Worm (Caenorhabditis elegans) whole organism, late embryonic: ENCODE results near the gene mrps-18A.

Experiments used
- C08G9.2 ChIP-seq: sonication (generic microtip); optimal IDR thresholded peaks from 2 replicates; lab custom pipeline; 2016; ENCODE audit warnings: mild to moderate bottlenecking, missing genetic modification characterization, moderate library complexity, missing compliant biosample characterization
- F13H6.1 ChIP-seq: sonication (generic microtip); optimal IDR thresholded peaks from 2 replicates; lab custom pipeline; 2016; ENCODE audit warnings: missing genetic modification characterization, missing compliant biosample characterization
- ahr-1 ChIP-seq: sonication (generic microtip); optimal IDR thresholded peaks from 2 replicates; lab custom pipeline; 2016; ENCODE audit warnings: missing genetic modification characterization, missing compliant biosample characterization
- ceh-14 ChIP-seq: sonication (generic microtip); optimal IDR thresholded peaks from 2 replicates; lab custom pipeline; 2016; ENCODE audit warnings: missing genotype, missing genetic modification characterization, missing compliant biosample characterization
- ceh-18 ChIP-seq: sonication (generic microtip); optimal IDR thresholded peaks from 2 replicates; lab custom pipeline; 2016; ENCODE audit warnings: missing genetic modification characterization, missing compliant biosample characterization
- ceh-2 ChIP-seq: sonication (generic microtip); optimal IDR thresholded peaks from 2 replicates; lab custom pipeline; 2016; ENCODE audit warnings: missing genotype, missing genetic modification characterization, missing compliant biosample characterization
- ceh-24 ChIP-seq: sonication (generic microtip); optimal IDR thresholded peaks from 2 replicates; lab custom pipeline; 2016; ENCODE audit warnings: mild to moderate bottlenecking, missing genetic modification characterization, missing compliant biosample characterization
- ceh-30 ChIP-seq: fragments of 150-350 bp; optimal IDR thresholded peaks from 2 replicates; lab custom pipeline; 2014; ENCODE audit warnings: missing biosample characterization, missing genetic modification characterization
- ceh-31 ChIP-seq: sonication (generic microtip); optimal IDR thresholded peaks from 2 replicates; lab custom pipeline; 2016; ENCODE audit warnings: missing genetic modification characterization, missing compliant biosample characterization
- ceh-34 ChIP-seq: sonication (generic microtip); optimal IDR thresholded peaks from 2 replicates; lab custom pipeline; 2016; ENCODE audit warnings: mild to moderate bottlenecking, missing genetic modification characterization, missing compliant biosample characterization
- ceh-6 ChIP-seq: fragments of 200-800 bp; sonication (Bioruptor generic); optimal IDR thresholded peaks from 2 replicates; lab custom pipeline; 2018; ENCODE audit warnings: mild to moderate bottlenecking, missing genetic modification characterization, missing compliant biosample characterization
- ceh-9 ChIP-seq: sonication (generic microtip); optimal IDR thresholded peaks from 2 replicates; lab custom pipeline; 2016; ENCODE audit warnings: mild to moderate bottlenecking, missing genetic modification characterization, inconsistent platforms, missing compliant biosample characterization
- dmd-4 ChIP-seq: sonication (generic microtip); optimal IDR thresholded peaks from 2 replicates; lab custom pipeline; 2016; ENCODE audit warnings: borderline replicate concordance, missing genetic modification characterization, missing compliant biosample characterization
- dve-1 ChIP-seq: sonication (generic microtip); optimal IDR thresholded peaks from 2 replicates; lab custom pipeline; 2017; ENCODE audit warnings: antibody characterized with exemption, mild to moderate bottlenecking, missing genetic modification characterization, missing compliant biosample characterization
- elt-2 ChIP-seq: sonication (generic microtip); optimal IDR thresholded peaks from 2 replicates; lab custom pipeline; 2016; ENCODE audit warnings: missing genetic modification reagents, missing genetic modification characterization, missing compliant biosample characterization
- elt-4 ChIP-seq: sonication (generic microtip); optimal IDR thresholded peaks from 2 replicates; lab custom pipeline; 2016; ENCODE audit warnings: missing genetic modification characterization, missing compliant biosample characterization
- ets-4 ChIP-seq: sonication (generic microtip); optimal IDR thresholded peaks from 2 replicates; lab custom pipeline; 2016; ENCODE audit warnings: missing genetic modification characterization, missing compliant biosample characterization
- fax-1 ChIP-seq: sonication (generic microtip); optimal IDR thresholded peaks from 2 replicates; lab custom pipeline; 2016; ENCODE audit warnings: missing genotype, missing genetic modification characterization, missing compliant biosample characterization
- fkh-10 ChIP-seq: fragments of 150-350 bp; optimal IDR thresholded peaks from 2 replicates; lab custom pipeline; 2014; ENCODE audit warnings: missing biosample characterization, missing genetic modification reagents, missing genetic modification characterization
- fkh-6 ChIP-seq: sonication (generic microtip); optimal IDR thresholded peaks from 2 replicates; lab custom pipeline; 2016; ENCODE audit warnings: missing genetic modification characterization, missing compliant biosample characterization
- gmeb-2 ChIP-seq: sonication (generic microtip); optimal IDR thresholded peaks from 2 replicates; lab custom pipeline; 2016; ENCODE audit warnings: missing genetic modification characterization, inconsistent platforms, missing compliant biosample characterization
- hlh-13 ChIP-seq: fragments of 200-800 bp; sonication (Bioruptor generic); optimal IDR thresholded peaks from 2 replicates; lab custom pipeline; 2018; ENCODE audit warnings: mild to moderate bottlenecking, missing genetic modification characterization, missing compliant biosample characterization
- hlh-8 ChIP-seq: sonication (generic microtip); optimal IDR thresholded peaks from 2 replicates; lab custom pipeline; 2016; ENCODE audit warnings: missing genotype, missing genetic modification characterization, missing compliant biosample characterization
- lim-6 ChIP-seq: sonication (generic microtip); optimal IDR thresholded peaks from 2 replicates; lab custom pipeline; 2016; ENCODE audit warnings: missing genetic modification characterization, missing compliant biosample characterization
- nfya-1 ChIP-seq: sonication (generic microtip); optimal IDR thresholded peaks from 2 replicates; lab custom pipeline; 2017; ENCODE audit warnings: missing genetic modification characterization, mild to moderate bottlenecking, missing compliant biosample characterization, antibody characterized with exemption, moderate library complexity
- nhr-11 ChIP-seq: fragments of 150-350 bp; optimal IDR thresholded peaks from 2 replicates; lab custom pipeline; 2014; ENCODE audit warnings: missing biosample characterization, missing genetic modification characterization
- npax-4 ChIP-seq: sonication (generic microtip); optimal IDR thresholded peaks from 2 replicates; lab custom pipeline; 2016; ENCODE audit warnings: missing genetic modification characterization, missing compliant biosample characterization
- pat-9 ChIP-seq: fragments of 200-800 bp; sonication (Bioruptor generic); optimal IDR thresholded peaks from 2 replicates; lab custom pipeline; 2018; ENCODE audit warnings: mild to moderate bottlenecking, missing genetic modification characterization, moderate library complexity, missing compliant biosample characterization
- pqm-1 ChIP-seq: sonication (generic microtip); optimal IDR thresholded peaks from 2 replicates; lab custom pipeline; 2016; ENCODE audit warnings: missing genetic modification characterization, missing compliant biosample characterization
- ref-2 ChIP-seq: sonication (generic microtip); optimal IDR thresholded peaks from 2 replicates; lab custom pipeline; 2016; ENCODE audit warnings: missing genetic modification characterization, missing compliant biosample characterization
- rnt-1 ChIP-seq: sonication (generic microtip); optimal IDR thresholded peaks from 2 replicates; lab custom pipeline; 2016; ENCODE audit warnings: missing genetic modification characterization, missing compliant biosample characterization
- sox-4 ChIP-seq: sonication (generic microtip); optimal IDR thresholded peaks from 2 replicates; lab custom pipeline; 2017; ENCODE audit warnings: mild to moderate bottlenecking, missing genetic modification characterization, inconsistent platforms, missing compliant biosample characterization
- tbx-2 ChIP-seq: sonication (generic microtip); optimal IDR thresholded peaks from 2 replicates; lab custom pipeline; 2016; ENCODE audit warnings: missing genetic modification characterization, missing compliant biosample characterization
- tbx-7 ChIP-seq: sonication (generic microtip); optimal IDR thresholded peaks from 2 replicates; lab custom pipeline; 2016; ENCODE audit warnings: missing genotype, missing genetic modification characterization, missing compliant biosample characterization
- ttx-3 ChIP-seq: sonication (generic microtip); optimal IDR thresholded peaks from 2 replicates; lab custom pipeline; 2016; ENCODE audit warnings: missing genetic modification reagents, missing genetic modification characterization, missing compliant biosample characterization
- unc-3 ChIP-seq, 2 experiments: fragments of 200-800 bp in 1 of 2; sonication (Bioruptor generic) in 1 of 2; sonication (generic microtip) in 1 of 2; conservative IDR thresholded peaks in 1 of 2; optimal IDR thresholded peaks in 1 of 2; 2 replicates each; pipeline versions ENCODE4 v1.3.6 to Lab custom; 2016 to 2022; ENCODE audit warnings: missing compliant biosample characterization in 2 of 2, missing genetic modification characterization in 2 of 2, missing genetic modification reagents in 1 of 2
- unc-42 ChIP-seq: sonication (generic microtip); optimal IDR thresholded peaks from 2 replicates; lab custom pipeline; 2016; ENCODE audit warnings: missing genotype, missing genetic modification characterization, missing compliant biosample characterization
- unc-86 ChIP-seq: sonication (generic microtip); optimal IDR thresholded peaks from 2 replicates; lab custom pipeline; 2016; ENCODE audit warnings: missing genetic modification characterization, missing compliant biosample characterization
- zip-5 ChIP-seq: sonication (generic microtip); optimal IDR thresholded peaks from 2 replicates; lab custom pipeline; 2016; ENCODE audit warnings: missing genetic modification characterization, missing compliant biosample characterization
- ztf-16 ChIP-seq: sonication (generic microtip); optimal IDR thresholded peaks from 2 replicates; lab custom pipeline; 2017; ENCODE audit warnings: missing genetic modification characterization, missing compliant biosample characterization

mrps-18A gene

ce11 chrIII:8308238-8308637 is 23.5 kb downstream of the mrps-18A start, which contains the start of gene F10E9.4:
F10E9.4 (plus strand) TSS chrIII:8308538.
- TF ChIP-seq ztf-16 (tag; lab: Kevin White, UChicago) (no peak), ceh-31 (no peak), zip-5 (tag; lab: Kevin White, UChicago) (no peak), ceh-14 (tag; lab: Kevin White, UChicago) (no peak), F13H6.1 (no peak), ceh-9 (no peak), lim-6 (tag; lab: Kevin White, UChicago) (no peak), sox-4 (tag; lab: Kevin White, UChicago) (no peak), nhr-11 (tag; lab: Kevin White, UChicago) (no peak), ceh-24 (tag; lab: Kevin White, UChicago) (no peak), pqm-1 (tag; lab: Kevin White, UChicago) (no peak), ceh-6 (GFP tag; lab: Kevin White, UChicago) (no peak), gmeb-2 (tag; lab: Kevin White, UChicago) (no peak), hlh-13 (GFP tag; lab: Kevin White, UChicago) (no peak), tbx-2 (tag; lab: Kevin White, UChicago) (no peak), ceh-2 (tag; lab: Kevin White, UChicago) (no peak), fkh-6 (tag; lab: Kevin White, UChicago) (no peak), fax-1 (no peak), pat-9 (tag; lab: Kevin White, UChicago) (no peak)

DNA sequence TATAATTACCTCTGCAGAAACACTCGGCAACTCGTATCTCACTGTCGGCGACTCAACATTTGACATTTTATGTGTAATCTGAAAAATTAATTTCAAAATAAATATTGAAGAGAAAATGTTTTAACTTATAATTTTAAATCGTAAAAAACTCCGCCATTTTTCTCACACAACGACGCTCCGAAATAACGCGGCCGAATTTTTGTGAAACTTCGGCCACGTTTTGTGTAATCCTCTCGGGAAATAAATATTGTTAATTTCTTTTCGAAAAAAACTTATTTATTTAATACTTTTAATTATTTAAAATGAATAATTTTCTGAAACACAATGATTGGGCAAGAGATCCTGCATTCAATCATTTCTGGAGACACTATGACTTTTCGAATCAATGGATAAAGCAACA is 24.4 kb downstream of the mrps-18A start, which contains the start of the genes F10E9.7 and F10E9.5:
TSS of gene F10E9.7 (minus strand) at position 86 of the 400 bp plus-strand sequence.
TSS of gene F10E9.5 (plus strand) at position 237 of the 400 bp plus-strand sequence.
- TF ChIP-seq dve-1 (tag; lab: Kevin White, UChicago): no peak
- peak; percentile 82 for TF ChIP-seq tbx-2 (tag; lab: Kevin White, UChicago)
- no peak for TF ChIP-seq ceh-30 (tag; lab: Kevin White, UChicago)
- TF ChIP-seq ceh-2 (tag; lab: Kevin White, UChicago): peak; percentile 93
- peak; percentile 24 for TF ChIP-seq nfya-1 (tag; lab: Kevin White, UChicago)
- peak; percentile 2 for TF ChIP-seq ceh-18 (tag; lab: Kevin White, UChicago)
- peak; percentile 28 for TF ChIP-seq ceh-14 (tag; lab: Kevin White, UChicago)
- TF ChIP-seq fkh-10 (GFP tag; lab: Kevin White, UChicago): no peak
- TF ChIP-seq ref-2: peak; percentile 80
- peak; percentile 12 for TF ChIP-seq rnt-1 (tag; lab: Kevin White, UChicago)
- peak; percentile 49 for TF ChIP-seq ceh-34
- peak; percentile 94 for TF ChIP-seq ceh-31
- TF ChIP-seq zip-5 (tag; lab: Kevin White, UChicago): peak; percentile 84
- TF ChIP-seq unc-86: peak; percentile 17
- TF ChIP-seq hlh-8 (tag; lab: Kevin White, UChicago): peak; percentile 90
- TF ChIP-seq ttx-3 (tag; lab: Kevin White, UChicago): peak; percentile 52
- TF ChIP-seq unc-42: peak; percentile 24
- peak; percentile 21 for TF ChIP-seq F13H6.1
- peak; percentile 18 for TF ChIP-seq ztf-16 (tag; lab: Kevin White, UChicago)
- no peak for TF ChIP-seq gmeb-2 (tag; lab: Kevin White, UChicago)
- TF ChIP-seq nhr-11 (tag; lab: Kevin White, UChicago): no peak
- peak; percentile 75 for TF ChIP-seq elt-2 (tag; lab: Kevin White, UChicago)
- TF ChIP-seq ahr-1: peak; percentile 45
- TF ChIP-seq unc-3 (GFP tag; conservative IDR thresholded peaks at IDR 0.05; lab: Robert Waterston, UW): no peak
- peak; percentile 29 for TF ChIP-seq unc-3 (tag; optimal IDR thresholded peaks at IDR 0.05; lab: Kevin White, UChicago)
- peak; percentile 87 for TF ChIP-seq ets-4 (tag; lab: Kevin White, UChicago)
- TF ChIP-seq npax-4 (tag; lab: Kevin White, UChicago): no peak
- TF ChIP-seq fax-1: peak; percentile 45
- TF ChIP-seq tbx-7 (tag; lab: Kevin White, UChicago): peak; percentile 81
- peak; percentile 86 for TF ChIP-seq C08G9.2 (tag; lab: Kevin White, UChicago)
- TF ChIP-seq dmd-4: no peak
- TF ChIP-seq ceh-9: no peak
- TF ChIP-seq elt-4 (tag; lab: Kevin White, UChicago): no peak
- TF ChIP-seq, all 69 proteins: peak for 23
